Fruit fly (Drosophila melanogaster): ENCODE data around the gene CG3108.

DNA sequence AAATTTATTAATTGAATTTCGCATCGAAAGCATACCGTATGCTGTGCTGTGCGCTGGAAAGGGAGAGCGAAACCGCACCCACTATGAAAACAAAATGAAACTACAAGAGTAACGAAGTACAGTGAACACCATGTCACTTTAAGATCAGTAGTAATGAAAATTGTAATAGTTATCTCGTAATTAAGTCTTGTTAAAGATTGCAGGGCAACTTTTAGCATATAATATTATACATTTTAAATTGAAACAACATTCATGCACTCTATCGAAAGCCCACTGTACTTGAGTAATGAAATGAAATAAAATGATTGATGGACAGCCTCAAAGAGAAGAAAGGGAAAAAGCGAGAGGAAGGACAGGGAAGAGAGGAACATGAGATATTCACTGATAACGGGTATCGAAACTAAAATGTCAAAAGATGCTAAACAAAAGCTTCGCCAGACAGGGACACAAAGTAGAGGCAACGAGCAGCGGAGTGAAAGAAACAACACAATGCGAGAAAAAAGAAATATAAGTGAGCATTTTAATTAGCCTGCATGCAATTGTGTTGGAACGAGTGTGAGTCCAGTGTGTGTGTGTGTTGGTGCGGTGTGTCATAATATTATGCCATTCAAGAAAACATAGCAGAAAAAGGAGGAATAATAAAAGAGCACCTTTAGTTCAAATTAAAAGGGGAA lies 46.0 kb downstream of the CG3108 start:
- no peak for TF ChIP-seq CG8478 (optimal IDR thresholded peaks at IDR 0.05)
- TF ChIP-seq CTCF (optimal IDR thresholded peaks at IDR 0.05) = no peak
